Worm (Caenorhabditis elegans) whole organism, L1 larva: ENCODE data around the gene C14F11.7.
A peak's percentile ranks its signal among the peaks of the same experiment; 100 is the strongest.

ENCODE experiments used
- aly-2 ChIP-seq: fragments of 150-350 bp; optimal IDR thresholded peaks from 2 replicates; lab custom pipeline; 2014; ENCODE audit warnings: missing biosample characterization, missing genetic modification characterization
- elt-2 ChIP-seq: sonication (generic microtip); optimal IDR thresholded peaks from 2 replicates; lab custom pipeline; 2016; ENCODE audit warnings: missing genetic modification characterization, mild to moderate bottlenecking, inconsistent platforms, missing compliant biosample characterization, missing genetic modification reagents
- nhr-28 ChIP-seq: fragments of 150-350 bp; optimal IDR thresholded peaks from 2 replicates; lab custom pipeline; 2014; ENCODE audit warnings: missing biosample characterization, missing genetic modification characterization
- unc-62 ChIP-seq: fragments of 150-350 bp; optimal IDR thresholded peaks from 2 replicates; lab custom pipeline; 2014; ENCODE audit warnings: missing biosample characterization, missing genetic modification reagents, missing genetic modification characterization
- ztf-4 ChIP-seq: fragments of 150-350 bp; optimal IDR thresholded peaks from 2 replicates; lab custom pipeline; 2014; ENCODE audit warnings: missing biosample characterization, missing genetic modification characterization

DNA sequence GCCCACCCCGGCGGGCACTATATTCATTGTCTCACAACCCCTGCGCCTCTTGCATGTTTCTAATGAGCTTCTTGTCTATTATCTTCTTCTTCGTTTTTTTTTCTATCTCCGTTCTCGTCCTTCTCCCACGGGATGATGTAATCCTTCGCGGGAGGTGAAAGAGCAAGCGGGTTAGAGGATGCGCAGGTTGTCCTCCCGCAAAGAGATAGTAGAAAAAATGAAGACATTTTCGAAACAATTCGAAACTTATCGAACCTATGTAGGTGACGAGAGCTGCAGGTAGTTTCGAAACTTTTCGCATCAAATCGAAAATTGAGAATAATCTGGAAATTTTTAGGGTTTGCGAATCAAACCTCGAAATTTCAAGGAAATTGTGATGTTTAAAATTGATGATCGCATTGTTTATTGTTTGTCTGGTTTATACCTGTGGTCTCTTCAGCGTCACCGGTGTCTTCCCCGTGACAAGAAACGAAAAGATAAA is 41.9 kb upstream of the C14F11.7 start:
- no peak for TF ChIP-seq aly-2 (tag; lab: Kevin White, UChicago)
- peak; percentile 50 for TF ChIP-seq elt-2 (tag; lab: Kevin White, UChicago)
- no peak for TF ChIP-seq ztf-4 (tag; lab: Kevin White, UChicago)
- TF ChIP-seq nhr-28 (tag; lab: Kevin White, UChicago), result no peak
- TF ChIP-seq unc-62 (GFP tag; lab: Kevin White, UChicago), result no peak
